Worm (Caenorhabditis elegans): ENCODE measurements around the gene F22B7.9.

The F22B7.9 gene

ce11 chrIII:8622435-8622834 lies 31.3 kb downstream of the F22B7.9 start, which contains the start of gene ceh-16:
TSS of gene ceh-16 (plus strand) at chrIII:8622735.
- no peak for TF ChIP-seq elt-1 (tag; optimal IDR thresholded peaks at IDR 0.05; ENCODE audit: borderline replicate concordance, insufficient read depth)
- peak; percentile 76 for TF ChIP-seq nhr-2 (tag; optimal IDR thresholded peaks at IDR 0.05)
- no peak for TF ChIP-seq nhr-12 (tag; optimal IDR thresholded peaks at IDR 0.05)

- TF ChIP-seq mep-1 (tag; optimal IDR thresholded peaks at IDR 0.05), result no peak
- TF ChIP-seq nhr-2 (tag; optimal IDR thresholded peaks at IDR 0.05), result peak; percentile 36
- TF ChIP-seq mls-2 (tag; optimal IDR thresholded peaks at IDR 0.05), result no peak
- peak; percentile 92 for TF ChIP-seq zip-8 (tag; optimal IDR thresholded peaks at IDR 0.05)
- no peak for TF ChIP-seq lin-13 (tag; optimal IDR thresholded peaks at IDR 0.05)
Measured at ce11 chrIII:8621982-8622381, 31.7 kb downstream of the F22B7.9 start.

- TF ChIP-seq lsy-2 (tag; optimal IDR thresholded peaks at IDR 0.05) (peak; percentile 13), unc-62 (GFP tag; optimal IDR thresholded peaks at IDR 0.05) (no peak), ceh-83 (GFP tag; optimal IDR thresholded peaks at IDR 0.05) (no peak), elt-1 (tag; optimal IDR thresholded peaks at IDR 0.05; ENCODE audit: borderline replicate concordance, insufficient read depth) (peak; percentile 37)
Measured at ce11 chrIII:8621002-8621401, 32.7 kb downstream of the F22B7.9 start.

DNA sequence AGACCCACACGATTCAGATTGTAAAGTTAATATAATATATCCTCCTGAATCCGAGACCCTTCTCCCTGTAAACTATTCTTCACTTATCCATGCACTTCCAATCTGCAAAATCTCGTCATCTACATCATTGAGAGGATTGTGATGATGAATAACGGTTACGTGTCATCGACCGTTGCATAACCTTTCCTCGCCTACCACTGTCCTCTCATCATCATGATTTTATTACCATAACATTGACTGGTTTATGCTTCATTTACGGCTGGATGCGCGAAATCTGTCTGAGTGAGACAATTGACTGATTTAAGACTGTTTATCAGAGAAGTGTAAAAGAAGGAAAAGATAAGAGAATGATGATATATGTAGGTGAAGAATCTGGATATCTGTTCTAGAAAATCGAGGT lies 33.5 kb downstream of the F22B7.9 start:
- TF ChIP-seq elt-1 (tag; optimal IDR thresholded peaks at IDR 0.05; ENCODE audit: borderline replicate concordance, insufficient read depth), result peak; percentile 19
- TF ChIP-seq unc-62 (GFP tag; optimal IDR thresholded peaks at IDR 0.05), result peak; percentile 49
- TF ChIP-seq tbx-8 (GFP tag; optimal IDR thresholded peaks at IDR 0.05), result no peak
- peak; percentile 91 for TF ChIP-seq nhr-2 (tag; optimal IDR thresholded peaks at IDR 0.05)
- TF ChIP-seq blmp-1 (tag; optimal IDR thresholded peaks at IDR 0.05), result no peak

DNA sequence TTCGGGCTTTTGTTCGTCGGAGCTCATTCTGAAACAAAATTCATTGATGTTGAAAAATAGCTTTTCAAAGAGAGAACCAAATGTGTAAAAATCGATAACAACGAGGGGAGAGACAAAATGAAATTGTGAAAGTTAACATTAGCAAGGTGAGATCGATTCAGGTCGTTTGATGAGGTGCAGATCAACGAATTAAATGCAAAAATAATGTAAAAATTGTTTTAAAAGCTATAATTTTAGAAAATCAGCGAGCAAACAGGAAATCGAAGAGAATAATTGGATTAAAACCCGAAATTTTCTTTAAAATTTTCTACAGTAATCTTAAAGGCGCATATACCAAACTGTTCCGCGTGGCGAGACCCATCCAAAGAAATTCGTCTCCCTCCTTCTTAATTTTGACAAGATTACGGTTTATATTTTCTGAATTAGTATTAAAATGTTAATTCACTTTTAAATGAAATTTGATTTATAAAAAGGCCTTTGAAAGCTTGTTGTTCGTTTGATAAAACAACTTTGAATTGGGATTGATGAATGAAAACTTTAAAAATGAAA lies 35.2 kb downstream of the F22B7.9 start, which contains the start of gene C13G5.2:
Gene C13G5.2 (minus strand): TSS at position 51 of the 549 bp plus-strand sequence.
- TF ChIP-seq unc-39 (tag; optimal IDR thresholded peaks at IDR 0.05) (no peak), sptf-1 (tag; optimal IDR thresholded peaks at IDR 0.05) (no peak), flh-1 (GFP tag; optimal IDR thresholded peaks at IDR 0.05) (no peak), ces-1 (GFP tag; optimal IDR thresholded peaks at IDR 0.05) (no peak), M03D4.4 (tag; optimal IDR thresholded peaks at IDR 0.05) (no peak), mep-1 (tag; optimal IDR thresholded peaks at IDR 0.05) (no peak), nhr-12 (tag; optimal IDR thresholded peaks at IDR 0.05) (no peak), zip-8 (tag; optimal IDR thresholded peaks at IDR 0.05) (no peak)

ce11 chrIII:8616587-8616986 lies 37.1 kb downstream of the F22B7.9 start, which contains the start of gene C06E1.11:
TSS of gene C06E1.11 (minus strand) at chrIII:8616687.
- TF ChIP-seq bed-3 (GFP tag; optimal IDR thresholded peaks at IDR 0.05), result no peak
- no peak for TF ChIP-seq unc-39 (tag; optimal IDR thresholded peaks at IDR 0.05)
- TF ChIP-seq nhr-2 (tag; optimal IDR thresholded peaks at IDR 0.05), result no peak
- no peak for TF ChIP-seq unc-120 (tag; optimal IDR thresholded peaks at IDR 0.05; ENCODE audit: poor library complexity, severe bottlenecking)
- no peak for TF ChIP-seq unc-62 (GFP tag; optimal IDR thresholded peaks at IDR 0.05)
- TF ChIP-seq elt-3 (tag; optimal IDR thresholded peaks at IDR 0.05), result no peak
- no peak for TF ChIP-seq flh-1 (GFP tag; optimal IDR thresholded peaks at IDR 0.05)
- TF ChIP-seq ces-1 (GFP tag; optimal IDR thresholded peaks at IDR 0.05), result no peak
- TF ChIP-seq pha-4 (tag; optimal IDR thresholded peaks at IDR 0.05), result no peak

DNA sequence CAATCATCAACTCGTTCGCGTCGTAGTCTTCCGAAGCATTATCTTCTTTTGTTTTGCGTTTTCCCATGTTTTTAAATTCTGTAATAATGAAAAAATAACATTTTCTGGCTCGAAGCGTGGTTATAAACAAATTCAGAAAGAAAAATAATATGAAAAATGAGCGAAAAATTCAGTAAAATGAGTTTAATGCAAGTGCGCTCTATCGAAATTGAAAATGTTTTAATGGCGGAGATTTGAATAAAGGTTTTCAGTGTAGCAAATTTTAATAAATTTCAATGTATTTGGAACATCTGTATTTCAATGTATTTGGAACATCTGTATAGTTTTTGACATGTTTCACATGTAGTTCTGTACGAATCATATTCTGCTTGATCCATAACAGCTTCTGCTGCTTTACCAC lies 39.2 kb downstream of the F22B7.9 start, which contains the start of gene rha-2:
Gene rha-2 (minus strand): TSS at position 80 of the 400 bp plus-strand sequence.
- TF ChIP-seq nhr-237 (tag; optimal IDR thresholded peaks at IDR 0.05) (peak; percentile 23), ces-1 (GFP tag; optimal IDR thresholded peaks at IDR 0.05) (peak; percentile 83), blmp-1 (tag; optimal IDR thresholded peaks at IDR 0.05) (no peak), lsy-2 (tag; optimal IDR thresholded peaks at IDR 0.05) (peak; percentile 48)

DNA sequence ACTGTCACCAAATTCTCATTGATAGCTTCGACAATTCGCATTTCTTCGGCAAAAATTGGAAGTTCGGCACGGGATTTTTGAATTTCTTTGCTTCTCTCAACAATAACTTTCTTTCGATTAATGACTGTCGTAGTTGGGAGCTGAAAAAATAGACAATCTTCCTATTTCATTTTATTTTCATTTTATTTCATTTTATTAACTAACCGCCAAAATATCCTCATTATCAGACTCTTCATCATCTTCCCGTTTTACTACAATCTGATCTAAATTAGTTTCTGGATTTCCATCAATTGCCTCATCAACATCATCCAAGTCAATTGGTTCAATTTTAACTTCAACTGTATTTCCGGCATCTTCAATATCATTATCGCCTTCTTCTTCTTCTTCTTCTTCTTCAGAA lies 40.2 kb downstream of the F22B7.9 start:
- TF ChIP-seq drap-1 (GFP tag; optimal IDR thresholded peaks at IDR 0.05) (no peak), nhr-237 (tag; optimal IDR thresholded peaks at IDR 0.05) (no peak), ceh-83 (GFP tag; optimal IDR thresholded peaks at IDR 0.05) (no peak), sem-2 (GFP tag; optimal IDR thresholded peaks at IDR 0.05) (no peak), mep-1 (tag; optimal IDR thresholded peaks at IDR 0.05) (no peak), elt-3 (tag; optimal IDR thresholded peaks at IDR 0.05) (no peak), snpc-4 (tag; optimal IDR thresholded peaks at IDR 0.05) (no peak), tbx-8 (GFP tag; optimal IDR thresholded peaks at IDR 0.05) (no peak), lin-13 (tag; optimal IDR thresholded peaks at IDR 0.05) (no peak), elt-1 (tag; optimal IDR thresholded peaks at IDR 0.05; ENCODE audit: borderline replicate concordance, insufficient read depth) (no peak), lsy-2 (tag; optimal IDR thresholded peaks at IDR 0.05) (no peak)

Data from whole organism, mixed stage, embryonic.